Worm (Caenorhabditis elegans) whole organism, young adult: ENCODE measurements around the gene R05G6.4.
"Not testable (repeated sequence)": the region's sequence is repeated elsewhere in the genome, so short reads cannot be mapped to it uniquely, and the experiment has no call there.

ENCODE experiments used
- B0336.3 ChIP-seq: fragments of 200-800 bp; sonication (Bioruptor generic); IDR thresholded peaks from 2 replicates; pipeline ENCODE4 v1.3.6; 2022; ENCODE audit warnings: missing genetic modification characterization, missing compliant biosample characterization
- F22D6.2 ChIP-seq: sonication (generic microtip); optimal IDR thresholded peaks from 2 replicates; lab custom pipeline; 2016; ENCODE audit warnings: mild to moderate bottlenecking, missing genetic modification characterization, missing compliant biosample characterization
- T26A5.8 ChIP-seq: sonication (generic microtip); optimal IDR thresholded peaks from 2 replicates; lab custom pipeline; 2016; ENCODE audit warnings: missing genetic modification characterization, missing compliant biosample characterization
- Y95B8A.8 ChIP-seq: fragments of 200-800 bp; sonication (Bioruptor generic); IDR thresholded peaks from 2 replicates; pipeline ENCODE4 v1.3.6; 2022; ENCODE audit warnings: missing genetic modification reagents, missing genetic modification characterization, missing compliant biosample characterization
- bed-1 ChIP-seq: fragments of 200-800 bp; sonication (Bioruptor generic); IDR thresholded peaks from 2 replicates; pipeline ENCODE4 v1.3.6; 2022; ENCODE audit warnings: missing genetic modification reagents, missing genetic modification characterization, missing compliant biosample characterization
- let-607 ChIP-seq, 2 experiments: fragments of 200-800 bp in 1 of 2; sonication (Bioruptor generic) in 1 of 2; sonication (generic microtip) in 1 of 2; optimal IDR thresholded peaks; 2 replicates each; lab custom pipeline; 2016 to 2018; ENCODE audit warnings: mild to moderate bottlenecking in 2 of 2, missing compliant biosample characterization in 2 of 2, missing genetic modification characterization in 2 of 2, moderate library complexity in 2 of 2, missing genotype in 1 of 2
- lin-26 ChIP-seq: fragments of 200-800 bp; sonication (Bioruptor generic); IDR thresholded peaks from 2 replicates; pipeline ENCODE4 v1.3.6; 2022; ENCODE audit warnings: missing genetic modification reagents, missing genetic modification characterization, missing compliant biosample characterization
- nfya-1 ChIP-seq: sonication (generic microtip); optimal IDR thresholded peaks from 2 replicates; lab custom pipeline; 2017; ENCODE audit warnings: antibody characterized with exemption, missing compliant biosample characterization, missing genetic modification characterization, borderline replicate concordance; ENCODE audit not compliant: insufficient read depth
- pha-4 ChIP-seq: fragments of 150-350 bp; sonication (generic microtip); optimal IDR thresholded peaks from 2 replicates; lab custom pipeline; 2014; ENCODE audit warnings: missing biosample characterization, missing genetic modification reagents, missing genetic modification characterization
- snpc-4 ChIP-seq, 5 experiments: fragments of 150-350 bp in 1 of 5; sonication (generic microtip) in 4 of 5; optimal IDR thresholded peaks; 2 replicates each; lab custom pipeline; 2014 to 2018; ENCODE audit warnings: missing genetic modification characterization in 5 of 5, missing biosample characterization in 3 of 5, antibody characterized with exemption in 2 of 5, mild to moderate bottlenecking in 2 of 5, missing compliant biosample characterization in 2 of 5, missing genotype in 2 of 5, moderate library complexity in 2 of 5, missing genetic modification reagents in 1 of 5
- tbx-9 ChIP-seq: sonication (generic microtip); optimal IDR thresholded peaks from 2 replicates; lab custom pipeline; 2016; ENCODE audit warnings: borderline replicate concordance, missing genetic modification characterization, inconsistent platforms, missing compliant biosample characterization
- unc-62 ChIP-seq: fragments of 150-350 bp; optimal IDR thresholded peaks from 2 replicates; lab custom pipeline; 2014; ENCODE audit warnings: missing biosample characterization, missing genetic modification reagents, missing genetic modification characterization
- zfh-2 ChIP-seq: fragments of 200-800 bp; sonication (Bioruptor generic); conservative IDR thresholded peaks from 2 replicates; pipeline ENCODE4 v1.3.6; 2022; ENCODE audit warnings: missing genetic modification reagents, missing genetic modification characterization, missing compliant biosample characterization
- ztf-18 ChIP-seq: sonication (generic microtip); optimal IDR thresholded peaks from 2 replicates; lab custom pipeline; 2016; ENCODE audit warnings: missing genotype, mild to moderate bottlenecking, missing genetic modification characterization, missing compliant biosample characterization

DNA sequence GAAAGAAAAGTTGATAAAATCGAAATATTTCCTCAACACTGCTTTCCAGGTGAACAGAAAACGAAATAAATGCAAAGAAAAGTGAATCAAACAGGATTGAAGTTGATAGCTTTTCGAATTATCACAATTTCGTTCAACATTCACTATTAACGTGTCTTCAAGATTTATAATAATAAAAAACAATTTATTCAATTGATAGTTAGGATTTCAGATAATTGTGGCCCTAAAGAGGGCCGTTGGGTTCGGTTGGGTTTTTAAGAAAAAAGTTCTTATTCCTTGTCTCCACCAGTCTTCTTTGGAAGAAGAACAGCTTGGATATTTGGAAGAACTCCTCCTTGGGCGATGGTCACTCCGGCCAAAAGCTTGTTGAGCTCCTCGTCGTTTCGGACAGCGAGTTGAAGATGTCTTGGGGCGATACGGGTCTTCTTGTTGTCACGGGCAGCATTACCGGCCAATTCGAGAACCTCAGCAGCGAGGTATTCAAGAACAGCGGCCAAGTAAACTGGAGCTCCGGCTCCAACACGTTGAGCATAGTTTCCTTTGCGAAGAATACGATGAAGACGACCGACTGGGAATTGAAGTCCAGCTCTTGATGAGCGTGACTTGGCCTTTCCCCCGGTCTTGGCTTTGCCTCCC is 27.4 kb upstream of the R05G6.4 start:
- TF ChIP-seq B0336.3 (0 out of 2 replicates have a peak, but pooled peaks have one; percentile 34), lin-26 (GFP tag; lab: Robert Waterston, UW) (peak; percentile 87), Y95B8A.8 (GFP tag; lab: Robert Waterston, UW) (peak; percentile 51; the same call in 1 of the 2 replicates), snpc-4 (tag; optimal IDR thresholded peaks at IDR 0.05; lab: Kevin White, UChicago) (peak in 1 of 4 experiments; percentile 43)
- not testable (repeated sequence) for TF ChIP-seq unc-62 (GFP tag; lab: Kevin White, UChicago); tbx-9; pha-4 (tag; lab: Kevin White, UChicago); ztf-18 (tag; lab: Kevin White, UChicago); F22D6.2 (tag; lab: Kevin White, UChicago); nfya-1; zfh-2 (GFP tag; lab: Robert Waterston, UW); bed-1 (GFP tag; lab: Robert Waterston, UW); let-607 (tag; optimal IDR thresholded peaks at IDR 0.05; lab: Kevin White, UChicago); snpc-4 (GFP tag; optimal IDR thresholded peaks at IDR 0.05; lab: Kevin White, UChicago); T26A5.8 (tag; lab: Kevin White, UChicago)
